Worm (Caenorhabditis elegans): ENCODE measurements around the gene Y54G2A.15.

DNA sequence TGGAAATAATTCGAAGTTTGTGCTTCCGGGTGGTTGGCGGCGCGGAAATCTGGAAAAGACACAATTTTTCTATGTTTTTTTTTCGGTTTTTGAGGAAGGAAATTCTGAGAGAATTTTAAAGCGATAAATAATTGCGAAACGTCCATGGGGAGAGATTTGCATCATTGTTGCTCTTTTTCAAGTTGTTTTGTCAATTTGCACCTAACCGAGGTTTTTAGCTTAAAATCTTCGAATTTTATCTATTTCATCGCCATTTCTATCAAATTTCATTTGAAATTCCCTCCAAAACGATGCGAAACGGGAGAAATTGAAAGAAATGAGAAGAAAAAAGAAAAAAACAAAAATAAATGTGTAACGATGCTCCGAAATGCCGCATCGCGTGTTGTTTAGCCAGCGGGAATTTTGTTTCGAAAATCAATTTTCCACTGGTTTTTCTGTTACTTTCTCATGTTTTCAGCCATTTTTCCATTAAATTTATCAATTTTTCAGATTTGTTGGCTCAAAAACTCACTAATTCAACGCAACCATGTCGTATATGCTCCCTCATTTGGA is 46.7 kb upstream of the Y54G2A.15 start, which contains the start of the genes nprt-1 and dib-1:
- peak; percentile 35 for TF ChIP-seq nhr-25 (tag; optimal IDR thresholded peaks at IDR 0.05)
- TF ChIP-seq F13H6.1 (tag; optimal IDR thresholded peaks at IDR 0.05): no peak
- no peak for TF ChIP-seq nhr-12 (tag; optimal IDR thresholded peaks at IDR 0.05)
- no peak for TF ChIP-seq ZK546.5 (tag; optimal IDR thresholded peaks at IDR 0.05)
- no peak for TF ChIP-seq skn-1 (tag; optimal IDR thresholded peaks at IDR 0.05)
